Worm (Caenorhabditis elegans) whole organism, mixed stage, embryonic: ENCODE measurements around the gene K12H6.7.

Experiments used
- M03D4.4 ChIP-seq: sonication (generic microtip); optimal IDR thresholded peaks from 2 replicates; lab custom pipeline; 2017; ENCODE audit warnings: mild to moderate bottlenecking, missing genetic modification characterization, missing compliant biosample characterization
- bed-3 ChIP-seq: fragments of 200-800 bp; sonication (Bioruptor generic); optimal IDR thresholded peaks from 3 replicates; lab custom pipeline; 2018; ENCODE audit warnings: mild to moderate bottlenecking, missing genetic modification characterization, moderate library complexity, missing compliant biosample characterization
- blmp-1 ChIP-seq: fragments of 150-350 bp; optimal IDR thresholded peaks from 2 replicates; lab custom pipeline; 2014; ENCODE audit warnings: missing biosample characterization, missing genetic modification characterization
- ceh-39 ChIP-seq: fragments of 150-350 bp; optimal IDR thresholded peaks from 2 replicates; lab custom pipeline; 2014; ENCODE audit warnings: missing biosample characterization, missing genetic modification characterization
- ceh-43 ChIP-seq: fragments of 200-800 bp; sonication (Bioruptor generic); optimal IDR thresholded peaks from 2 replicates; lab custom pipeline; 2018; ENCODE audit warnings: mild to moderate bottlenecking, missing genetic modification characterization, moderate library complexity, missing compliant biosample characterization
- ceh-83 ChIP-seq: fragments of 200-800 bp; sonication (Bioruptor generic); optimal IDR thresholded peaks from 2 replicates; lab custom pipeline; 2018; ENCODE audit warnings: mild to moderate bottlenecking, missing genetic modification characterization, missing compliant biosample characterization
- ces-1 ChIP-seq: fragments of 150-350 bp; optimal IDR thresholded peaks from 2 replicates; lab custom pipeline; 2014; ENCODE audit warnings: missing biosample characterization, missing genetic modification reagents, missing genetic modification characterization
- cnd-1 ChIP-seq: fragments of 200-800 bp; sonication (Bioruptor generic); optimal IDR thresholded peaks from 2 replicates; lab custom pipeline; 2018; ENCODE audit warnings: mild to moderate bottlenecking, missing genetic modification characterization, missing compliant biosample characterization
- drap-1 ChIP-seq: fragments of 200-800 bp; sonication (Bioruptor generic); optimal IDR thresholded peaks from 3 replicates; lab custom pipeline; 2018; ENCODE audit warnings: mild to moderate bottlenecking, missing genetic modification characterization, missing compliant biosample characterization
- elt-1 ChIP-seq: sonication (generic microtip); optimal IDR thresholded peaks from 2 replicates; lab custom pipeline; 2017; ENCODE audit warnings: missing genetic modification characterization, mild to moderate bottlenecking, missing compliant biosample characterization, antibody characterized with exemption, moderate library complexity, borderline replicate concordance; ENCODE audit not compliant: insufficient read depth
- elt-3 ChIP-seq: fragments of 150-350 bp; optimal IDR thresholded peaks from 2 replicates; lab custom pipeline; 2014; ENCODE audit warnings: missing biosample characterization, missing genetic modification characterization
- flh-1 ChIP-seq: fragments of 200-800 bp; sonication (Bioruptor generic); optimal IDR thresholded peaks from 2 replicates; lab custom pipeline; 2018; ENCODE audit warnings: mild to moderate bottlenecking, missing genetic modification characterization, moderate library complexity, missing compliant biosample characterization
- ham-2 ChIP-seq: fragments of 200-800 bp; sonication (Bioruptor generic); optimal IDR thresholded peaks from 2 replicates; lab custom pipeline; 2018; ENCODE audit warnings: mild to moderate bottlenecking, missing genetic modification characterization, missing compliant biosample characterization
- hlh-1 ChIP-seq: fragments of 150-350 bp; optimal IDR thresholded peaks from 2 replicates; lab custom pipeline; 2014; ENCODE audit warnings: missing biosample characterization, missing genetic modification reagents, missing genetic modification characterization
- lin-13 ChIP-seq: fragments of 150-350 bp; optimal IDR thresholded peaks from 2 replicates; lab custom pipeline; 2014; ENCODE audit warnings: missing biosample characterization, missing genetic modification characterization
- lin-32 ChIP-seq: fragments of 200-800 bp; sonication (Bioruptor generic); optimal IDR thresholded peaks from 2 replicates; lab custom pipeline; 2018; ENCODE audit warnings: mild to moderate bottlenecking, missing genetic modification characterization, missing compliant biosample characterization
- lsy-2 ChIP-seq: fragments of 150-350 bp; optimal IDR thresholded peaks from 2 replicates; lab custom pipeline; 2014; ENCODE audit warnings: missing biosample characterization, missing genetic modification characterization
- mab-5 ChIP-seq: fragments of 150-350 bp; optimal IDR thresholded peaks from 2 replicates; lab custom pipeline; 2014; ENCODE audit warnings: missing biosample characterization, missing genetic modification characterization
- mep-1 ChIP-seq: fragments of 150-350 bp; optimal IDR thresholded peaks from 2 replicates; lab custom pipeline; 2017; ENCODE audit warnings: missing biosample characterization, missing genetic modification reagents, missing genetic modification characterization, inconsistent platforms
- mls-2 ChIP-seq: sonication (generic microtip); optimal IDR thresholded peaks from 2 replicates; lab custom pipeline; 2016; ENCODE audit warnings: mild to moderate bottlenecking, missing genetic modification characterization, moderate library complexity, missing compliant biosample characterization
- nhr-12 ChIP-seq: fragments of 150-350 bp; optimal IDR thresholded peaks from 2 replicates; lab custom pipeline; 2014; ENCODE audit warnings: missing biosample characterization, missing genetic modification characterization
- nhr-2 ChIP-seq: fragments of 150-350 bp; optimal IDR thresholded peaks from 2 replicates; lab custom pipeline; 2014; ENCODE audit warnings: missing biosample characterization, missing genetic modification characterization
- nhr-237 ChIP-seq: fragments of 150-350 bp; optimal IDR thresholded peaks from 2 replicates; lab custom pipeline; 2014; ENCODE audit warnings: missing biosample characterization, missing genetic modification characterization
- nhr-28 ChIP-seq: fragments of 150-350 bp; optimal IDR thresholded peaks from 2 replicates; lab custom pipeline; 2014; ENCODE audit warnings: missing biosample characterization, missing genetic modification characterization
- nhr-76 ChIP-seq: sonication (generic microtip); optimal IDR thresholded peaks from 2 replicates; lab custom pipeline; 2017; ENCODE audit warnings: missing biosample characterization, missing genetic modification characterization
- pha-4 ChIP-seq: fragments of 150-350 bp; optimal IDR thresholded peaks from 2 replicates; lab custom pipeline; 2018; ENCODE audit warnings: missing biosample characterization, missing genetic modification reagents, missing genetic modification characterization
- sem-2 ChIP-seq: fragments of 200-800 bp; sonication (Bioruptor generic); optimal IDR thresholded peaks from 2 replicates; lab custom pipeline; 2018; ENCODE audit warnings: mild to moderate bottlenecking, missing genetic modification characterization, missing compliant biosample characterization
- snpc-4 ChIP-seq: fragments of 150-350 bp; optimal IDR thresholded peaks from 2 replicates; lab custom pipeline; 2014; ENCODE audit warnings: missing biosample characterization, missing genetic modification characterization
- sptf-1 ChIP-seq: sonication (generic microtip); optimal IDR thresholded peaks from 2 replicates; lab custom pipeline; 2017; ENCODE audit warnings: mild to moderate bottlenecking, missing genetic modification characterization, moderate library complexity, missing compliant biosample characterization
- tbx-8 ChIP-seq: fragments of 200-800 bp; sonication (Bioruptor generic); optimal IDR thresholded peaks from 2 replicates; lab custom pipeline; 2018; ENCODE audit warnings: mild to moderate bottlenecking, missing genetic modification characterization, moderate library complexity, missing compliant biosample characterization
- unc-39 ChIP-seq: fragments of 150-350 bp; optimal IDR thresholded peaks from 2 replicates; lab custom pipeline; 2014; ENCODE audit warnings: missing biosample characterization, missing genetic modification characterization
- unc-62 ChIP-seq: fragments of 150-350 bp; optimal IDR thresholded peaks from 2 replicates; lab custom pipeline; 2014; ENCODE audit warnings: missing biosample characterization, missing genetic modification reagents, missing genetic modification characterization
- zip-8 ChIP-seq: fragments of 150-350 bp; optimal IDR thresholded peaks from 2 replicates; lab custom pipeline; 2014; ENCODE audit warnings: missing biosample characterization, missing genetic modification characterization
- ztf-11 ChIP-seq: fragments of 150-350 bp; optimal IDR thresholded peaks from 2 replicates; lab custom pipeline; 2014; ENCODE audit warnings: missing biosample characterization, missing genetic modification characterization

The K12H6.7 gene

ce11 chrII:2874801-2875200 lies 38.0 kb upstream of the K12H6.7 start, which contains the start of gene Y110A2AL.1:
Gene Y110A2AL.1 (plus strand): TSS chrII:2875101.
- TF ChIP-seq elt-1 (tag; lab: Kevin White, UChicago) (no peak), zip-8 (tag; lab: Kevin White, UChicago) (no peak), snpc-4 (tag; lab: Kevin White, UChicago) (no peak), sem-2 (no peak), ztf-11 (tag; lab: Kevin White, UChicago) (no peak), ceh-43 (GFP tag; lab: Kevin White, UChicago) (no peak), ces-1 (GFP tag; lab: Kevin White, UChicago) (no peak), cnd-1 (tag; lab: Kevin White, UChicago) (no peak), ceh-83 (GFP tag; lab: Kevin White, UChicago) (no peak), elt-3 (tag; lab: Kevin White, UChicago) (no peak), unc-62 (GFP tag; lab: Kevin White, UChicago) (no peak), mls-2 (tag; lab: Kevin White, UChicago) (no peak), mep-1 (tag; lab: Kevin White, UChicago) (no peak), mab-5 (tag; lab: Kevin White, UChicago) (no peak), lin-13 (tag; lab: Kevin White, UChicago) (no peak), tbx-8 (GFP tag; lab: Kevin White, UChicago) (no peak), hlh-1 (no peak), nhr-76 (no peak)
- TF ChIP-seq, all 35 proteins: peak for 0

ce11 chrII:2871816-2872215 lies 35.1 kb upstream of the K12H6.7 start, which contains the start of gene Y110A2AL.10:
Gene Y110A2AL.10 (minus strand): TSS chrII:2871916.
- no peak for TF ChIP-seq zip-8 (tag; lab: Kevin White, UChicago)
- no peak for TF ChIP-seq ceh-83 (GFP tag; lab: Kevin White, UChicago)
- no peak for TF ChIP-seq mls-2 (tag; lab: Kevin White, UChicago)
- TF ChIP-seq nhr-237 (tag; lab: Kevin White, UChicago), result no peak
- TF ChIP-seq nhr-12 (tag; lab: Kevin White, UChicago), result no peak
- TF ChIP-seq pha-4 (tag; lab: Kevin White, UChicago), result no peak
- TF ChIP-seq unc-39 (tag; lab: Kevin White, UChicago), result no peak

- TF ChIP-seq elt-3 (tag; lab: Kevin White, UChicago) (no peak), flh-1 (GFP tag; lab: Kevin White, UChicago) (no peak), sptf-1 (tag; lab: Kevin White, UChicago) (no peak), ceh-83 (GFP tag; lab: Kevin White, UChicago) (no peak), zip-8 (tag; lab: Kevin White, UChicago) (no peak), ceh-39 (no peak), unc-39 (tag; lab: Kevin White, UChicago) (no peak), mls-2 (tag; lab: Kevin White, UChicago) (no peak), nhr-12 (tag; lab: Kevin White, UChicago) (no peak), nhr-28 (tag; lab: Kevin White, UChicago) (no peak), ces-1 (GFP tag; lab: Kevin White, UChicago) (no peak), mep-1 (tag; lab: Kevin White, UChicago) (no peak), bed-3 (GFP tag; lab: Kevin White, UChicago) (no peak), pha-4 (tag; lab: Kevin White, UChicago) (no peak), lsy-2 (tag; lab: Kevin White, UChicago) (no peak), tbx-8 (GFP tag; lab: Kevin White, UChicago) (no peak), snpc-4 (tag; lab: Kevin White, UChicago) (no peak), M03D4.4 (tag; lab: Kevin White, UChicago) (no peak), nhr-76 (no peak), sem-2 (no peak)
These were observed 30.9 kb upstream of the K12H6.7 start, which contains the start of gene Y110A2AL.2 for ce11 chrII:2867701-2868100. Gene Y110A2AL.2 (plus strand): TSS chrII:2868001.

ce11 chrII:2866541-2867124 lies 29.9 kb upstream of the K12H6.7 start, which contains the start of the genes Y110A2AL.9 and Y110A2AL.3:
Gene Y110A2AL.9 (minus strand): TSS chrII:2866641.
Gene Y110A2AL.3 (plus strand): TSS chrII:2867074.
- TF ChIP-seq bed-3 (GFP tag; lab: Kevin White, UChicago) (no peak), blmp-1 (no peak), ces-1 (GFP tag; lab: Kevin White, UChicago) (no peak), nhr-2 (tag; lab: Kevin White, UChicago) (no peak), mls-2 (tag; lab: Kevin White, UChicago) (no peak), sem-2 (no peak), pha-4 (tag; lab: Kevin White, UChicago) (no peak), nhr-12 (tag; lab: Kevin White, UChicago) (no peak), lin-32 (GFP tag; lab: Kevin White, UChicago) (no peak), ham-2 (GFP tag; lab: Kevin White, UChicago) (no peak), hlh-1 (no peak), lin-13 (tag; lab: Kevin White, UChicago) (no peak), ceh-39 (no peak), drap-1 (no peak), nhr-28 (tag; lab: Kevin White, UChicago) (no peak)
- TF ChIP-seq, all 35 proteins: peak for 0
